Fruit fly (Drosophila melanogaster): ENCODE measurements around the gene LeuRS.

The LeuRS gene

dm6 chr2L:3555408-3556058 is 41.1 kb upstream of the LeuRS start (continued):
- TF ChIP-seq CG12659 (GFP tag; optimal IDR thresholded peaks at IDR 0.05) (no peak), CG16779 (GFP tag; IDR thresholded peaks at IDR 0.05) (no peak), gfzf (GFP tag; optimal IDR thresholded peaks at IDR 0.05) (no peak), Blimp-1 (GFP tag; optimal IDR thresholded peaks at IDR 0.05) (peak; percentile 60), YL-1 (GFP tag; optimal IDR thresholded peaks at IDR 0.05) (no peak), H15 (GFP tag; IDR thresholded peaks at IDR 0.05) (peak; percentile 57; the same call in 1 of the 3 replicates), stwl (tag; optimal IDR thresholded peaks at IDR 0.05) (no peak), CG6683 (GFP tag; optimal IDR thresholded peaks at IDR 0.05) (no peak), CG8388 (GFP tag; optimal IDR thresholded peaks at IDR 0.05) (peak; percentile 38), CG12155 (GFP tag; optimal IDR thresholded peaks at IDR 0.05) (no peak), CG10462 (GFP tag; optimal IDR thresholded peaks at IDR 0.05) (no peak), B-H1 (GFP tag; IDR thresholded peaks at IDR 0.05) (no peak), Xrp1 (GFP tag; IDR thresholded peaks at IDR 0.05) (peak; percentile 89), prd (optimal IDR thresholded peaks at IDR 0.05) (no peak), prd (GFP tag; IDR thresholded peaks at IDR 0.05) (peak; percentile 75), Nf-YA (GFP tag; IDR thresholded peaks at IDR 0.05) (no peak), Chrac-16 (GFP tag; optimal IDR thresholded peaks at IDR 0.05) (peak; percentile 15), kah (GFP tag; optimal IDR thresholded peaks at IDR 0.05) (no peak), Neu2 (GFP tag; optimal IDR thresholded peaks at IDR 0.05; ENCODE audit: borderline replicate concordance) (no peak), E2f1 (GFP tag; IDR thresholded peaks at IDR 0.05) (0 out of 2 replicates have a peak, but pooled peaks have one; percentile 8), CG9817 (tag; optimal IDR thresholded peaks at IDR 0.05) (no peak), CG15696 (tag; optimal IDR thresholded peaks at IDR 0.05) (peak; percentile 79), CG1529 (GFP tag; optimal IDR thresholded peaks at IDR 0.05) (no peak), CG13296 (GFP tag; optimal IDR thresholded peaks at IDR 0.05) (no peak), sens-2 (GFP tag; IDR thresholded peaks at IDR 0.05) (0 out of 2 replicates have a peak, but pooled peaks have one; percentile 13), NFAT (GFP tag; IDR thresholded peaks at IDR 0.05) (no peak), zen (tag; optimal IDR thresholded peaks at IDR 0.05) (peak; percentile 17), knrl (GFP tag; IDR thresholded peaks at IDR 0.05; ENCODE audit: partially characterized antibody) (peak; percentile 50; the same call in 2 of the 3 replicates), gce (GFP tag; IDR thresholded peaks at IDR 0.05) (0 out of 3 replicates have a peak, but pooled peaks have one; percentile 29), CG4854 (GFP tag; optimal IDR thresholded peaks at IDR 0.05) (no peak), CG14441 (GFP tag; IDR thresholded peaks at IDR 0.05) (no peak), pita (GFP tag; optimal IDR thresholded peaks at IDR 0.05) (no peak), CG10321 (GFP tag; IDR thresholded peaks at IDR 0.05) (no peak), Asciz (GFP tag; optimal IDR thresholded peaks at IDR 0.05) (no peak), CG13894 (tag; optimal IDR thresholded peaks at IDR 0.05) (no peak), bab2 (GFP tag; optimal IDR thresholded peaks at IDR 0.05) (no peak), NK7.1 (GFP tag; optimal IDR thresholded peaks at IDR 0.05) (no peak), tio (GFP tag; optimal IDR thresholded peaks at IDR 0.05) (no peak), Ets97D (GFP tag; optimal IDR thresholded peaks at IDR 0.05) (no peak), D19A (tag; optimal IDR thresholded peaks at IDR 0.05) (peak; percentile 21), nerfin-2 (GFP tag; IDR thresholded peaks at IDR 0.05; ENCODE audit: partially characterized antibody) (no peak), sob (GFP tag; IDR thresholded peaks at IDR 0.05) (peak; percentile 58; the same call in 1 of the 2 replicates), amos (GFP tag; IDR thresholded peaks at IDR 0.05; ENCODE audit: partially characterized antibody) (peak; percentile 26; the same call in 1 of the 2 replicates), CG18011 (GFP tag; optimal IDR thresholded peaks at IDR 0.05) (no peak), HLH54F (GFP tag; optimal IDR thresholded peaks at IDR 0.05) (no peak), CG3065 (GFP tag; optimal IDR thresholded peaks at IDR 0.05) (no peak), pnt (GFP tag; optimal IDR thresholded peaks at IDR 0.05) (no peak), CG1832 (GFP tag; optimal IDR thresholded peaks at IDR 0.05) (no peak), emc (GFP tag; optimal IDR thresholded peaks at IDR 0.05) (no peak), ERR (GFP tag; optimal IDR thresholded peaks at IDR 0.05) (no peak)
